Fruit fly (Drosophila melanogaster) whole organism, embryonic: ENCODE results near the gene CG9667.

Source experiments
- Abd-B ChIP-seq: fragments of 200-800 bp; sonication (Bioruptor generic); optimal IDR thresholded peaks from 2 replicates; lab custom pipeline; 2018; ENCODE audit warnings: missing biosample characterization, mild to moderate bottlenecking, missing genetic modification characterization, moderate library complexity
- Aef1 ChIP-seq: fragments of 200-800 bp; sonication (Bioruptor generic); IDR thresholded peaks from 3 replicates; pipeline ENCODE4 v1.3.6; 2022; ENCODE audit warnings: missing biosample characterization, missing genetic modification characterization
- Awh ChIP-seq: fragments of 200-800 bp; sonication (Bioruptor generic); IDR thresholded peaks from 2 replicates; pipeline ENCODE4, ENCODE4 v1.3.6; 2022; ENCODE audit warnings: missing biosample characterization, missing genetic modification characterization
- Blimp-1 ChIP-seq: fragments of 200-800 bp; sonication (Bioruptor generic); optimal IDR thresholded peaks from 3 replicates; lab custom pipeline; 2018; ENCODE audit warnings: missing biosample characterization, missing genetic modification characterization, mild to moderate bottlenecking, moderate library complexity, missing genetic modification reagents
- CG12769 ChIP-seq: fragments of 200-800 bp; sonication (Bioruptor generic); optimal IDR thresholded peaks from 2 replicates; lab custom pipeline; 2019; ENCODE audit warnings: missing biosample characterization, mild to moderate bottlenecking, missing genetic modification characterization, moderate library complexity
- CG16863 ChIP-seq: fragments of 200-800 bp; sonication (Bioruptor generic); optimal IDR thresholded peaks from 3 replicates; lab custom pipeline; 2016; ENCODE audit warnings: missing biosample characterization, missing genetic modification characterization
- CG17568 ChIP-seq: fragments of 200-800 bp; sonication (Bioruptor generic); optimal IDR thresholded peaks from 2 replicates; lab custom pipeline; 2018; ENCODE audit warnings: missing biosample characterization, mild to moderate bottlenecking, missing genetic modification characterization, moderate library complexity
- CG2712 ChIP-seq: fragments of 200-800 bp; optimal IDR thresholded peaks from 3 replicates; lab custom pipeline; 2019; ENCODE audit warnings: missing biosample characterization, mild to moderate bottlenecking, missing genetic modification characterization, moderate library complexity
- CG2889 ChIP-seq: fragments of 200-800 bp; sonication (Bioruptor generic); IDR thresholded peaks from 3 replicates; pipeline ENCODE4 v1.3.6; 2022; ENCODE audit warnings: missing biosample characterization, missing genetic modification characterization
- CG31441 ChIP-seq: fragments of 200-800 bp; sonication (Bioruptor generic); IDR thresholded peaks from 2 replicates; pipeline ENCODE4 v1.3.6; 2022; ENCODE audit warnings: missing biosample characterization, missing genetic modification characterization
- CG32532 ChIP-seq: fragments of 200-800 bp; sonication (Bioruptor generic); IDR thresholded peaks from 2 replicates; pipeline ENCODE4 v1.3.6; 2022; ENCODE audit warnings: missing biosample characterization, missing genetic modification characterization
- Deaf1 ChIP-seq: fragments of 200-800 bp; optimal IDR thresholded peaks from 3 replicates; lab custom pipeline; 2019; ENCODE audit warnings: missing biosample characterization, mild to moderate bottlenecking, missing genetic modification characterization, moderate library complexity
- Dfd ChIP-seq, 2 experiments: fragments of >200 bp; optimal IDR thresholded peaks; 2 replicates each; lab custom pipeline; 2017; ENCODE audit warnings: missing biosample characterization in 2 of 2, missing genetic modification characterization in 2 of 2
- Ets65A ChIP-seq: fragments of 200-800 bp; sonication (Bioruptor generic); peaks from one replicate; lab custom pipeline; 2016; ENCODE audit warnings: missing biosample characterization, missing genetic modification characterization
- HLH4C ChIP-seq: fragments of 200-800 bp; sonication (Bioruptor generic); IDR thresholded peaks from 3 replicates; pipeline ENCODE4 v1.3.6; 2022; ENCODE audit warnings: missing biosample characterization, missing genetic modification characterization; ENCODE audit not compliant: partially characterized antibody
- Lpt ChIP-seq: fragments of >200 bp; optimal IDR thresholded peaks from 2 replicates; lab custom pipeline; 2018; ENCODE audit warnings: missing biosample characterization, missing genetic modification characterization
- NK7.1 ChIP-seq: fragments of 200-800 bp; sonication (Bioruptor generic); optimal IDR thresholded peaks from 3 replicates; lab custom pipeline; 2016; ENCODE audit warnings: missing biosample characterization, missing genetic modification characterization
- Pdp1 ChIP-seq, 2 experiments: fragments of 200-800 bp; sonication (Bioruptor generic); optimal IDR thresholded peaks; 3 replicates each; lab custom pipeline; 2016; ENCODE audit warnings: missing biosample characterization in 2 of 2, missing genetic modification characterization in 2 of 2, mild to moderate bottlenecking in 1 of 2, moderate library complexity in 1 of 2
- Stat92E ChIP-seq, 3 experiments: fragments of >200 bp in 2 of 3; fragments of 200-800 bp in 1 of 3; sonication (Bioruptor generic) in 1 of 3; optimal IDR thresholded peaks; 2 replicates each; lab custom pipeline; 2017 to 2019; ENCODE audit warnings: missing biosample characterization in 3 of 3, missing genetic modification characterization in 3 of 3, mild to moderate bottlenecking in 1 of 3, moderate library complexity in 1 of 3
- TFAM ChIP-seq: fragments of 200-800 bp; sonication (Bioruptor generic); optimal IDR thresholded peaks from 2 replicates; lab custom pipeline; 2017; ENCODE audit warnings: missing biosample characterization, missing genetic modification characterization, inconsistent platforms
- abd-A ChIP-seq: fragments of 200-800 bp; sonication (Bioruptor generic); optimal IDR thresholded peaks from 3 replicates; lab custom pipeline; 2019; ENCODE audit warnings: missing biosample characterization, mild to moderate bottlenecking, missing genetic modification characterization, moderate library complexity
- amos ChIP-seq: fragments of 200-800 bp; sonication (Bioruptor generic); IDR thresholded peaks from 2 replicates; pipeline ENCODE4 v1.3.6; 2022; ENCODE audit warnings: missing biosample characterization, missing genetic modification characterization; ENCODE audit not compliant: partially characterized antibody
- chinmo ChIP-seq: fragments of 200-800 bp; sonication (Bioruptor generic); IDR thresholded peaks from 4 replicates; pipeline ENCODE4 v1.3.6; 2022; ENCODE audit warnings: missing biosample characterization, missing genetic modification characterization; ENCODE audit not compliant: partially characterized antibody
- ems ChIP-seq: fragments of 200-800 bp; sonication (Bioruptor generic); optimal IDR thresholded peaks from 3 replicates; lab custom pipeline; 2016; ENCODE audit warnings: missing biosample characterization, missing genetic modification characterization
- grn ChIP-seq: fragments of 200-800 bp; sonication (Bioruptor generic); optimal IDR thresholded peaks from 3 replicates; lab custom pipeline; 2017; ENCODE audit warnings: missing biosample characterization, missing genetic modification characterization
- insv ChIP-seq, 2 experiments: fragments of 200-800 bp; sonication (Bioruptor generic); optimal IDR thresholded peaks; 3 replicates each; lab custom pipeline; 2016 to 2018; ENCODE audit warnings: missing biosample characterization in 2 of 2, missing genetic modification characterization in 2 of 2
- kay ChIP-seq: fragments of 200-800 bp; sonication (Bioruptor generic); optimal IDR thresholded peaks from 2 replicates; lab custom pipeline; 2016; ENCODE audit warnings: missing biosample characterization, missing genetic modification characterization
- kni ChIP-seq: fragments of 200-800 bp; sonication (Bioruptor generic); optimal IDR thresholded peaks from 3 replicates; lab custom pipeline; 2017; ENCODE audit warnings: mild to moderate bottlenecking, missing biosample characterization, missing genetic modification reagents, missing genetic modification characterization
- nom ChIP-seq: fragments of 200-800 bp; sonication (Bioruptor generic); optimal IDR thresholded peaks from 2 replicates; lab custom pipeline; 2017; ENCODE audit warnings: missing biosample characterization, missing genetic modification characterization, mild to moderate bottlenecking, moderate library complexity, missing genetic modification reagents
- oc ChIP-seq: fragments of 200-800 bp; sonication (Bioruptor generic); optimal IDR thresholded peaks from 2 replicates; lab custom pipeline; 2018; ENCODE audit warnings: missing biosample characterization, mild to moderate bottlenecking, missing genetic modification characterization, moderate library complexity
- odd ChIP-seq: fragments of 200-800 bp; sonication (Bioruptor generic); optimal IDR thresholded peaks from 2 replicates; lab custom pipeline; 2017; ENCODE audit warnings: missing biosample characterization, mild to moderate bottlenecking, missing genetic modification characterization
- pb ChIP-seq: fragments of 200-800 bp; sonication (Bioruptor generic); optimal IDR thresholded peaks from 3 replicates; lab custom pipeline; 2016; ENCODE audit warnings: missing biosample characterization, missing genetic modification characterization
- repo ChIP-seq: fragments of 200-800 bp; sonication (Bioruptor generic); optimal IDR thresholded peaks from 2 replicates; lab custom pipeline; 2016; ENCODE audit warnings: missing biosample characterization, missing genetic modification characterization
- run ChIP-seq: fragments of 200-800 bp; sonication (Bioruptor generic); optimal IDR thresholded peaks from 3 replicates; lab custom pipeline; 2018; ENCODE audit warnings: missing biosample characterization, mild to moderate bottlenecking, missing genetic modification characterization
- scrt ChIP-seq: fragments of 200-800 bp; sonication (Bioruptor generic); optimal IDR thresholded peaks from 2 replicates; lab custom pipeline; 2018; ENCODE audit warnings: missing biosample characterization, mild to moderate bottlenecking, missing genetic modification characterization, moderate library complexity
- sd ChIP-seq: fragments of 200-800 bp; sonication (Bioruptor generic); optimal IDR thresholded peaks from 3 replicates; lab custom pipeline; 2018; ENCODE audit warnings: missing biosample characterization, mild to moderate bottlenecking, missing genetic modification characterization, moderate library complexity
- sens ChIP-seq: fragments of 200-800 bp; sonication (Bioruptor generic); peaks from one replicate; lab custom pipeline; 2016; ENCODE audit warnings: missing biosample characterization, missing genetic modification characterization
- sima ChIP-seq: fragments of 200-800 bp; sonication (Bioruptor generic); optimal IDR thresholded peaks from 2 replicates; lab custom pipeline; 2016; ENCODE audit warnings: missing biosample characterization, missing genetic modification characterization
- vvl ChIP-seq: fragments of 200-800 bp; sonication (Bioruptor generic); IDR thresholded peaks from 2 replicates; pipeline ENCODE4 v1.3.6; 2022; ENCODE audit warnings: missing biosample characterization, missing genetic modification characterization

Gene CG9667

dm6 chr3R:8164850-8165249, 38.7 kb upstream of the CG9667 start:
- TF ChIP-seq amos (no peak), nom (peak; percentile 73)

DNA sequence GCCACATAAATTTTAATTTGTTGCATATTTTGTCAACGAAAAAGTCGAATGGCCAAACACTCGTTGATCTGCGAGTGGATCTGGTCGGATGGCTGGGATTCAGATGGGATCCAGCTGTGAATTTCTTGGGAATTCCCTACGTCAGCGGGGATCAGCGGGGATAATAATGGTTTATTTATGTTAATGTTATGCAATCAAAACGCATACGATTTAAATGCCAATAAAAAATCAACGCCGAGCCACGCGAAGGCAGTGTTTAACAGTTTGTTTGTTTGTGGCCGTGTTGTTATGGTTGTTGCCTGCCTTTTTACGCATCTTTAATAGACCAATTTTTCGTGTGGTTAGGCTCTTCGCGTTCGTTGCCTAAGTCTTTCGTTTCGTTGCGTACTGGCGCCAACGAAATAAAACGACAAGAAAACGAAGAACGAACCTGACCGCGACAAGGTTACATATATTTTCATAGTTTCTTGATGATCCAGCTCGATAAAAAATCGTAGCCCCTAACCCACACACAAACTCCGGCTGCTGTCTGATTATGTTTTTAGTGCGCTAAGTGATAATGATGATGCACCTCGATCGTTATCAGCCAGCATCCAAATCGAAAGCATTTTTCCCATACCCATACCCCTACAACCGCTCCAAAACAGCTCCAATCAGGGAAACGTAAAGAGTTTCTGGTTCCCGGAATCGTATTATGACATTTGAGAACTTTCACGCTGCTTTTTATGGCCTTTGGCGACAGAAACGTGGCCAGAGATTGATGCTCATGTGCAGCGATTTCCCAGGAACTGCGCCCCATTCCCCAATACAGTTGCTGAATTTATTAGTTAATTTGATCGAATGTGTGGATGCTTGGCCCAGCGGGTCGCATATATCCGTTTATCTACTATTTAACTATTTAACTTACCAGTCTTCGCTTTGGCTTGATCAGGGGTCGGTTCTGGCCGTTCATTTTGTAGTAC, 34.2 kb upstream of the CG9667 start:
- TF ChIP-seq CG12769 (tag; lab: Kevin White, UChicago) (peak; percentile 56), Awh (GFP tag; lab: Robert Waterston, UW) (peak; percentile 68; the same call in 1 of the 2 replicates), Stat92E (GFP tag; optimal IDR thresholded peaks at IDR 0.05; lab: Kevin White, UChicago) (peak in 1 of 3 experiments; percentile 92), sens (GFP tag; lab: Kevin White, UChicago) (no peak), Deaf1 (tag; lab: Kevin White, UChicago) (peak; percentile 52), run (tag; lab: Kevin White, UChicago) (peak; percentile 60), abd-A (tag; lab: Kevin White, UChicago) (peak; percentile 84), Lpt (GFP tag; lab: Kevin White, UChicago) (no peak), Ets65A (GFP tag; lab: Kevin White, UChicago) (peak; percentile 77), kay (GFP tag; lab: Kevin White, UChicago) (no peak), CG2712 (no peak), kni (peak; percentile 81), chinmo (0 out of 4 replicates have a peak, but pooled peaks have one; percentile 39), repo (GFP tag; lab: Kevin White, UChicago) (no peak), sima (GFP tag; lab: Kevin White, UChicago) (no peak), Abd-B (GFP tag; lab: Kevin White, UChicago) (peak; percentile 20), CG16863 (no peak), Blimp-1 (peak; percentile 16), vvl (peak; percentile 93), NK7.1 (no peak), Pdp1 (GFP tag; optimal IDR thresholded peaks at IDR 0.05; lab: Kevin White, UChicago) (peak in 1 of 2 experiments; percentile 47), sd (tag; lab: Kevin White, UChicago) (peak; percentile 23), grn (GFP tag; lab: Kevin White, UChicago) (peak; percentile 99)

DNA sequence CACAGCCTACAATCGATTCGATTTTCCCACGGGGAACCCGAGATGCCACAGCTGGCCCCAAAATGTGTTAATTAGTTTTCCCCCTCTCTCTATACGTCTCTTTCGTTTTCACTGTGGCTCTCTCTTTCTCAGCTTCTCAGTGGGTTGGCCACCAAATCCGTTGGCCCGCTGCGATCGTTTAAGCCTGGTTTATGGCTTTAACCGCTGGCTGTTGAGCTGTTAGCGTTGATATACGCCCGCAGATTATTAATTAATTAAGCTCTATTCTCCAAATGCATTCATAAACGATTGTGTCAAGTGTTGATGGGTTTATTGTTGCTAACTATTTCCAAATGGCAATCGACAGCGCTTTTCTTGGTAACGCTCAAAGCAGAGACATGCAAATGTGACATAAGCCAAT, 32.2 kb upstream of the CG9667 start:
- no peak for TF ChIP-seq Dfd (GFP tag; optimal IDR thresholded peaks at IDR 0.05; lab: Kevin White, UChicago)
- peak; percentile 57 for TF ChIP-seq oc (tag; lab: Kevin White, UChicago)
- TF ChIP-seq CG2889 (GFP tag; lab: Robert Waterston, UW), result no peak
- TF ChIP-seq Aef1 (GFP tag; lab: Robert Waterston, UW), result no peak
- no peak for TF ChIP-seq CG17568 (GFP tag; lab: Kevin White, UChicago)
- TF ChIP-seq pb (GFP tag; lab: Kevin White, UChicago), result no peak
- no peak for TF ChIP-seq HLH4C (GFP tag; lab: Robert Waterston, UW)
- no peak for TF ChIP-seq odd (GFP tag; lab: Kevin White, UChicago)
- no peak for TF ChIP-seq scrt (GFP tag; lab: Kevin White, UChicago)
- TF ChIP-seq TFAM (GFP tag; lab: Kevin White, UChicago), result no peak
- peak; percentile 1 for TF ChIP-seq abd-A (tag; lab: Kevin White, UChicago)
- TF ChIP-seq run (tag; lab: Kevin White, UChicago), result no peak
- TF ChIP-seq insv (GFP tag; optimal IDR thresholded peaks at IDR 0.05; lab: Kevin White, UChicago), result no peak
- TF ChIP-seq CG32532 (GFP tag; lab: Robert Waterston, UW), result no peak
- no peak for TF ChIP-seq CG31441 (GFP tag; lab: Robert Waterston, UW)
- peak; percentile 88 for TF ChIP-seq Awh (GFP tag; lab: Robert Waterston, UW)
- no peak for TF ChIP-seq ems (GFP tag; lab: Kevin White, UChicago)
